Fruit fly (Drosophila melanogaster) whole organism: ENCODE data around the gene Lip1.

Source experiments
- CG8478 ChIP-seq: fragments of >200 bp; optimal IDR thresholded peaks from 2 replicates; lab custom pipeline; 2018; ENCODE audit warnings: inconsistent platforms
- Dll ChIP-seq: fragments of >200 bp; optimal IDR thresholded peaks from 2 replicates; lab custom pipeline; 2017
- psq ChIP-seq: fragments of >200 bp; optimal IDR thresholded peaks from 2 replicates; lab custom pipeline; 2017
- usp ChIP-seq: fragments of >200 bp; optimal IDR thresholded peaks from 2 replicates; lab custom pipeline; 2017; ENCODE audit warnings: missing biosample characterization, missing genetic modification characterization, mixed read lengths

DNA sequence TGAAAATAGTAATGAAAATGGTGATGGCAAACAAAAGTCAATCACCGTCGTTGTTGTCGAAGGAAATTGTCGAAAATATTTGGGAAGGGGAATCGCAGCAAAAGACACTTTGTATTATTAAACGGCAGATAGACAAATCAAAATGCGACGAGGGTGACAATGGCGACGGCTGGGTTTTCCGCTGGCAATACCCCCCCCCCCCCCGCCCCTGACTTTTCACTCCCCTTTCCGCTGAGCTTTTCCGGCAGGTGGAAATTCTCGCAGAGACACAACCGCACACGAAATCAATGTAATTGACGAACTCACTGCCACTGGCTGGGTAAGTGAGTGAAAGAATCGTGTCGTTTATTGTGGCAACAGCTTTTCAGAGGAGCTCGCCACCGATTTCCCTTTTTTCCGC, 6.7 kb upstream of the Lip1 start:
- TF ChIP-seq psq (lab: Kevin White, UChicago), result no peak
- no peak for TF ChIP-seq Dll (lab: Kevin White, UChicago)
- no peak for TF ChIP-seq CG8478 (lab: Kevin White, UChicago)
- no peak for TF ChIP-seq usp
